Worm (Caenorhabditis elegans): ENCODE measurements around the gene pes-5.
"Not testable (repeated sequence)": the region's sequence is repeated elsewhere in the genome, so short reads cannot be mapped to it uniquely, and the experiment has no call there.

- TF ChIP-seq D2030.7 (GFP tag; IDR thresholded peaks at IDR 0.05); nhr-90 (tag; optimal IDR thresholded peaks at IDR 0.05); Y53G8AR.9 (GFP tag; conservative IDR thresholded peaks at IDR 0.05); F52B5.7 (tag; optimal IDR thresholded peaks at IDR 0.05); repo-1 (tag; optimal IDR thresholded peaks at IDR 0.05); ama-1 (optimal IDR thresholded peaks at IDR 0.05); ama-1 (GFP tag; optimal IDR thresholded peaks at IDR 0.05); akir-1 (GFP tag; optimal IDR thresholded peaks at IDR 0.05); sea-2 (GFP tag; IDR thresholded peaks at IDR 0.05): not testable (repeated sequence)
Observed at ce11 chrII:11824673-11825072, 5.1 kb downstream of the pes-5 start.

Measured in whole organism, young adult.